Worm (Caenorhabditis elegans): ENCODE data around the gene T28C6.11.

Gene T28C6.11

DNA sequence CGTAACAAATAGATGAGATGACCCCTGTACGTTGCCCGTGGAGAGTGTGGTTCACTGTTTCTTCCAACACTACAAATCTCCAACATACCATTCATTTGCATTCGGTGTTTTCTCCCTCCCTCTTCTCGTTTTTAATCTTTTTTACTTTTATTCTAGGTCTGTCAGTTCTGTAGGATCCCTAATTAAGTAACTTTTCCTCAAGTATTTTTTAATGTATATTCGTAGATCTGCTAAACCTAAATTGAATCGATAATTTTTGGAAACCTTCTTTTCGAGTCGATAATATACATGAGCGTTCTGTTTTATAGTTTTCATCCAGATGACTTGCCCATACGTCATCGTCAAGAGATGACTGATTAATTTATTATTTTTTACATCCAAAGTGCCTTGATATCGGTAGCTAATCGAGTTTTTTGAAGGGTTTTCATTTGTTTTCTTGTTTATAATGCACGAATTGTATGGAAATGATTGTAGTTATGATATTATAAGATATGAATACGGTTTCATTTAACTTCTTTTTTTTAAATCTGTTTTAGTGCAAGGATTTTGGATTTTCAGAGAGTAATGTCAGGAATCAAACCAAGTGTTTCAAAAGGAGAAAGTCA is at the start of gene T28C6.11, which contains the start of gene T11B7.1:
Gene T28C6.11 (minus strand): TSS at position 101 of the 605 bp plus-strand sequence.
Gene T11B7.1 (plus strand): TSS at position 555 of the 605 bp plus-strand sequence.
- no peak for TF ChIP-seq pha-4 (tag; optimal IDR thresholded peaks at IDR 0.05)
- no peak for TF ChIP-seq che-1 (tag; optimal IDR thresholded peaks at IDR 0.05)
- TF ChIP-seq fax-1 (tag; optimal IDR thresholded peaks at IDR 0.05) = no peak

DNA sequence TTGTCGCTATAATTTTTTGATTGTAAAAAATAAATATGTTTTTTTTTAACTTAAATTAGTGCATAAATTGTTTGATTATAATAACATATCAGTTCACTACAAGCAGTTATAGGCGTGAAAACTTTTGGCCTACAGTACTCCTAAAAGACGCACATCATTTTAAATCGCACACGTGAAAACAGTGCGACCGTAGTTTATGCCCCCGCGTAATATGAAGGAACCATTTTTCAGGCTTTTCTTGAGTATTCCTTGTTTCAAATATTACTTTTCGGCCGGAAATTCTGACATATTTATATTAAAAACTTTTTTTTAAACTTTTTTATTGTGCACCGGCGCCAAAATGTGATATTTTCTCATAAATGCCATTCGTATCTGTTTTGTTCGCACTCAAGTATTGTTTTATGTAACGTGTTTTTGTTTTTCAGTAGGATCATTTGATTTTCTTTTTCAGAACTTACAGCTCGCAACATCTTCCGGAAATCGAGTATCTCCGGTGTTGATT is 48.5 kb upstream of the T28C6.11 start, which contains the start of gene oma-1:
Gene oma-1 (plus strand): TSS at position 452 of the 502 bp plus-strand sequence.
- TF ChIP-seq lim-6 (tag; optimal IDR thresholded peaks at IDR 0.05) (no peak), odd-2 (tag; optimal IDR thresholded peaks at IDR 0.05) (no peak), pax-1 (tag; optimal IDR thresholded peaks at IDR 0.05) (no peak), unc-3 (GFP tag; conservative IDR thresholded peaks at IDR 0.05) (no peak), unc-3 (tag; optimal IDR thresholded peaks at IDR 0.05) (no peak), ceh-9 (tag; optimal IDR thresholded peaks at IDR 0.05) (no peak), ama-1 (optimal IDR thresholded peaks at IDR 0.05) (no peak)

DNA sequence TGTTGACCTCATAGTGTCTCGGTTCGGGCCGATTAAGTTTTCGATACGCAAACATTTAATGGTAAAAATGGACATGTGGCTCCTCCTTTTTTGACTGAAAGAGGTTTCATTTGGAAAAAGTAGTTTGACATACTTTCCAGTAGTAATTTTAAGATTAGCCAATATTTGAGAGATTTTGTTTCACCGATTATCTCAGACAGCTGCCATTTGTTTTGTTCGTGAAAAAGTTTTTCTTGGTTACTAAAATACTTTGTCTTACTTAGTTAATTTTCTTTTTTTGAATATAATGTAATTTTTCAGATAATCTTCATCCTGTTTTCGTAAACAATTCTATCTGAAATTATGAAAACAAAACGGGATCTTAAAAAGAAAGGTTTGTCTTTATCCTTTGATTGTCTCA is 46.2 kb upstream of the T28C6.11 start, which contains the start of gene C09G9.5:
Gene C09G9.5 (plus strand): TSS at position 301 of the 400 bp plus-strand sequence.
- no peak for TF ChIP-seq ahr-1 (tag; optimal IDR thresholded peaks at IDR 0.05)
- TF ChIP-seq sdc-2 (tag; optimal IDR thresholded peaks at IDR 0.05) = no peak
- TF ChIP-seq hlh-8 (tag; optimal IDR thresholded peaks at IDR 0.05) = no peak
- no peak for TF ChIP-seq dve-1 (tag; optimal IDR thresholded peaks at IDR 0.05)
- no peak for TF ChIP-seq rnt-1 (tag; optimal IDR thresholded peaks at IDR 0.05)
- no peak for TF ChIP-seq ceh-2 (tag; optimal IDR thresholded peaks at IDR 0.05)
- no peak for TF ChIP-seq ztf-16 (tag; optimal IDR thresholded peaks at IDR 0.05)
- no peak for TF ChIP-seq tbx-2 (tag; optimal IDR thresholded peaks at IDR 0.05)
- no peak for TF ChIP-seq zip-5 (tag; optimal IDR thresholded peaks at IDR 0.05)
- no peak for TF ChIP-seq mec-3 (tag; optimal IDR thresholded peaks at IDR 0.05; ENCODE audit: borderline replicate concordance)
- TF ChIP-seq T23F11.4 (GFP tag; optimal IDR thresholded peaks at IDR 0.05) = no peak
- TF ChIP-seq nfya-1 (tag; optimal IDR thresholded peaks at IDR 0.05) = no peak
- TF ChIP-seq ceh-9 (tag; optimal IDR thresholded peaks at IDR 0.05) = no peak
- TF ChIP-seq che-1 (tag; optimal IDR thresholded peaks at IDR 0.05) = no peak
- TF ChIP-seq pha-4 (tag; optimal IDR thresholded peaks at IDR 0.05) = no peak
- no peak for TF ChIP-seq C38D4.7 (GFP tag; optimal IDR thresholded peaks at IDR 0.05)

DNA sequence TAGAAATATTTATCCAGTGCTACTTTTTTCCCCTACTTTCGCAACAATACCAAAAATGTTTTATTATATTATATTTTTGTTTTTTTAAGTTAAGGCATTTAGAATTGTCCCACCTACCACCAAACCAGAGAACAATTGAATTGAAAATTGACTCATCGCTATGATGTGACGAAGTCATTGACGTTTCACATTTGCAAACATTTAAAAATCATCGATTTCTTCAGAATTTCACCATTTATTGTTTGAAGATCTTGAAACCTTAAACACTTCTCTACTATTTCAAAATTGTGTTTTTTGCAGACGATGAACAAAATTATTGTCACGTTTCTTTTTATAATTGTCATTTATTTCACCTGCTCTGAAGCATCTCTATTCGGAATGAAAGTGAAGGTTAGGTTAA is 41.1 kb upstream of the T28C6.11 start, which contains the start of gene C09G9.8:
Gene C09G9.8 (plus strand): TSS at position 301 of the 400 bp plus-strand sequence.
- no peak for TF ChIP-seq hlh-13 (GFP tag; optimal IDR thresholded peaks at IDR 0.05)

DNA sequence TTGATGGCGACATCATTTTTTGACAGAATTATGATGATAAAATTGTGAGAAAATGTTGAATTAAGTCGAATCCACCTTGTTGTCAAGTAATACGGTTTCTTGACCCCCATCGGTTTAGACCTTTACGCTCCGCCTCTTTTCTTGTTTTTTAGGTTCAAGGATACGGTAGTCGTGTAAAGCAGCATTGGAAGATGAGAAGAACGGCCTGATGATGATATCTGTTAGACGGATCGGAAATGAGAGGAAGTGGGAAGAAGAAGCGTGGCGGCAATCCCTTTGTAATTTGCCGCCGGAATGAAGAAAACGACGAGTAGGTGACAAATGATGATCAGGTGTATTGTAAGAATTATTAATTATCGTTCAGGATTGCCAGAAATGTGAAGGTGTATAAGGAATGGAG is 39.7 kb upstream of the T28C6.11 start, which contains the start of gene npax-4:
Gene npax-4 (minus strand): TSS at position 101 of the 400 bp plus-strand sequence.
- no peak for TF ChIP-seq K02D7.2 (tag; optimal IDR thresholded peaks at IDR 0.05)
- TF ChIP-seq ztf-16 (tag; optimal IDR thresholded peaks at IDR 0.05) = no peak
- no peak for TF ChIP-seq madf-2 (tag; optimal IDR thresholded peaks at IDR 0.05)
- TF ChIP-seq ref-2 (tag; optimal IDR thresholded peaks at IDR 0.05) = no peak
- no peak for TF ChIP-seq C38D4.7 (GFP tag; optimal IDR thresholded peaks at IDR 0.05)
- TF ChIP-seq ceh-6 (GFP tag; optimal IDR thresholded peaks at IDR 0.05) = no peak
- no peak for TF ChIP-seq mec-3 (tag; optimal IDR thresholded peaks at IDR 0.05; ENCODE audit: borderline replicate concordance)
- TF ChIP-seq T23F11.4 (GFP tag; optimal IDR thresholded peaks at IDR 0.05) = no peak
- TF ChIP-seq fax-1 (tag; optimal IDR thresholded peaks at IDR 0.05) = no peak
- no peak for TF ChIP-seq ceh-48 (tag; optimal IDR thresholded peaks at IDR 0.05)
- TF ChIP-seq F13H6.1 (tag; optimal IDR thresholded peaks at IDR 0.05) = no peak
- TF ChIP-seq ceh-14 (tag; optimal IDR thresholded peaks at IDR 0.05) = no peak

DNA sequence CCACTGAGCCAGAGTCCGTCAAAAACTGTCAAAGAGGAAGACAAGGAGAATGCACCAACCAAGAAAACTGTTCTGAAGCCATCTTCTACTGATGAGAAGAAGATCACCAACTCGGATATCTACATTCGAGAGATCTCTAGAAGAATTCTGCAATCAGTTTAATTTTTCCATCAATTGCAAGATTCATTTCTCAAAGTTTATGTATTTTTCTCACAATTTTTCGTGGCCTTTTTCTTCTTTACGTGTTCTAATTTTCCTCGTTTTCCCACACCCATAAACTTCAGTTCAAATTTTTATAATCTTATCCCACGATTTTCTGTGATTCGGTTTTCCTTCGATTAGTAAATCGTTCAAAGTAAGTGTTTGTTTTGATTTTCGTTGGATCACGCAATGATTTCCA is 33.8 kb upstream of the T28C6.11 start, which contains the start of gene hdl-2:
Gene hdl-2 (plus strand): TSS at position 301 of the 400 bp plus-strand sequence.
- no peak for TF ChIP-seq ceh-14 (tag; optimal IDR thresholded peaks at IDR 0.05)

Data from whole organism, late embryonic.